Worm (Caenorhabditis elegans): ENCODE data around the gene T24C2.3.

DNA sequence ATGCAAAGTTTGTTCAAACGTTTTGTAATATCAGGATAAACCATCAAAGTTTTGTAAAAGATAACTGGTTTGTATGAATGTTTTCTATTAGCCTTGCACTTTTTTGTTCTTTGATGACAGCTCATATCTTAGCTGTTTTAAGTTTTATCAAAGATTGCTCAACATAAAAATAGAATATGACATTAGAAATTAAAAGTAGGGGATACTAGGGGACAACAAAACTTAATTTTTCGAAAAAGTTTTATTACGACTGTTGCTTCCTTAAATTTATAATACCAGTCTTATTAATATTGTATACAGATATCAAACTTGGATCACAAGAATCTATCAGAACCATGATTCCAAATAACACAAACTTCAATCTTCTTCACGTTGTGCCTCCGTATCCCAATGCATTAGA lies 47.5 kb upstream of the T24C2.3 start, which contains the start of gene ztf-14:
- no peak for TF ChIP-seq ceh-90 (tag; optimal IDR thresholded peaks at IDR 0.05)
- no peak for TF ChIP-seq lin-13 (GFP tag; optimal IDR thresholded peaks at IDR 0.05)
- TF ChIP-seq ama-1 (optimal IDR thresholded peaks at IDR 0.05): no peak
- no peak for TF ChIP-seq nhr-12 (tag; optimal IDR thresholded peaks at IDR 0.05)
- TF ChIP-seq snpc-4 (tag; optimal IDR thresholded peaks at IDR 0.05): no peak
- TF ChIP-seq ztf-4 (tag; optimal IDR thresholded peaks at IDR 0.05): no peak
- no peak for TF ChIP-seq unc-62 (GFP tag; optimal IDR thresholded peaks at IDR 0.05)
- no peak for TF ChIP-seq fkh-10 (GFP tag; optimal IDR thresholded peaks at IDR 0.05)
- no peak for TF ChIP-seq zag-1 (tag; optimal IDR thresholded peaks at IDR 0.05)
- TF ChIP-seq fos-1 (tag; optimal IDR thresholded peaks at IDR 0.05): no peak
- TF ChIP-seq vab-15 (tag; optimal IDR thresholded peaks at IDR 0.05): no peak
- TF ChIP-seq efl-3 (GFP tag; optimal IDR thresholded peaks at IDR 0.05): no peak
- no peak for TF ChIP-seq grh-1 (GFP tag; IDR thresholded peaks at IDR 0.05)
